Worm (Caenorhabditis elegans): Measurements from ENCODE around the gene mrps-18.C.

mrps-18.C gene

DNA sequence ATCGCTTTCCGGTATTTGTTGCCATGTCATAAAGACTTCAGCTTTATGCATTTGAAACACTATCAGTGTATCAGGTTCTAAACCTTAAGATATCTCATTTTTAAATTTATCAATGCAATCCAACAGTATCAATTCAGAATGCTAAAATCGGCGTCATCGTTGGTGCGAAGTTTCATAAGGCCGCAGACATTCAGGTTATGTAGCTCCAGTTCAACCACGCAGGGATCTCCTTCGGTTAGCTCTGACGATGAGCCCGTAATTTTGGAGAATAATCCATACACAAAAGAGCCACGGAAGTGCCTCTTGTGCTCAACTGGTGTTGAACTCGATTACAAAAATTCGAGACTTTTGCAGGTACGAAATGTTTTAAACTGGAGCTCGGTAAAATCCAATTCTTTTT, at the start of gene mrps-18.C:
TSS of gene mrps-18.C (plus strand) at position 138 of the 400 bp plus-strand sequence.
- TF ChIP-seq nhr-237 (tag; optimal IDR thresholded peaks at IDR 0.05) (no peak), gmeb-1 (tag; optimal IDR thresholded peaks at IDR 0.05) (no peak), nhr-23 (tag; optimal IDR thresholded peaks at IDR 0.05) (no peak), ztf-4 (tag; optimal IDR thresholded peaks at IDR 0.05) (no peak), nhr-21 (tag; optimal IDR thresholded peaks at IDR 0.05) (no peak), snpc-4 (tag; optimal IDR thresholded peaks at IDR 0.05) (no peak), ztf-1 (GFP tag; conservative IDR thresholded peaks at IDR 0.05) (no peak), C34F6.9 (tag; optimal IDR thresholded peaks at IDR 0.05) (no peak), lsy-2 (tag; optimal IDR thresholded peaks at IDR 0.05) (no peak), egl-27 (tag; optimal IDR thresholded peaks at IDR 0.05) (no peak), nhr-6 (tag; optimal IDR thresholded peaks at IDR 0.05) (no peak), nhr-25 (tag; optimal IDR thresholded peaks at IDR 0.05) (no peak), nhr-11 (tag; optimal IDR thresholded peaks at IDR 0.05) (no peak), nhr-12 (tag; optimal IDR thresholded peaks at IDR 0.05) (no peak), elt-1 (tag; optimal IDR thresholded peaks at IDR 0.05) (no peak), ztf-11 (tag; optimal IDR thresholded peaks at IDR 0.05) (no peak), unc-62 (GFP tag; optimal IDR thresholded peaks at IDR 0.05) (no peak)

DNA sequence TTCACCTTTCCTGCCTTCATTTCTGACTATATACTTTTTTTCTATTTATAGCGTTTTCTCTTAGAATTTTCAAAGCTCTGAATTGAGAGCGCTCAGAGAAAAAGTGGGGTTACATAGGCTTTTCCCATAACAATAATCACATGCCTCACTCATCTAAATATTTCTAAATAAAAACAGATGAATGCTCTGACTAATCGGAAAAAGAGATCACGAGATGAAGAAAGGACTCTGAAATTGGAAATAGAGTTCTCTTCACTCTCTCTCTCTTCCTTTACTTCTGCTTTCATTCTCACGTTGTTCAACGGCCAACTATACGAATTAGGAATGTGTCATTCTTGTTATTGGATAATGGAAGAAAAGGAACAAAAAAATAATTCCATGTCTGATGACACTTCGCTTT, 46.9 kb upstream of the mrps-18.C start:
- TF ChIP-seq lsy-2 (tag; optimal IDR thresholded peaks at IDR 0.05) (peak in 1 of 2 experiments; percentile 42), sma-3 (GFP tag; optimal IDR thresholded peaks at IDR 0.05) (no peak), C34F6.9 (tag; optimal IDR thresholded peaks at IDR 0.05) (peak; percentile 70), sma-9 (GFP tag; optimal IDR thresholded peaks at IDR 0.05) (peak; percentile 35), sma-9 (tag; optimal IDR thresholded peaks at IDR 0.05) (no peak), unc-55 (GFP tag; optimal IDR thresholded peaks at IDR 0.05) (no peak), sem-4 (tag; optimal IDR thresholded peaks at IDR 0.05) (no peak), mbf-1 (tag; optimal IDR thresholded peaks at IDR 0.05) (no peak), nhr-21 (tag; optimal IDR thresholded peaks at IDR 0.05) (peak; percentile 9), nhr-23 (tag; optimal IDR thresholded peaks at IDR 0.05) (no peak), crh-2 (tag; optimal IDR thresholded peaks at IDR 0.05) (peak; percentile 26)

DNA sequence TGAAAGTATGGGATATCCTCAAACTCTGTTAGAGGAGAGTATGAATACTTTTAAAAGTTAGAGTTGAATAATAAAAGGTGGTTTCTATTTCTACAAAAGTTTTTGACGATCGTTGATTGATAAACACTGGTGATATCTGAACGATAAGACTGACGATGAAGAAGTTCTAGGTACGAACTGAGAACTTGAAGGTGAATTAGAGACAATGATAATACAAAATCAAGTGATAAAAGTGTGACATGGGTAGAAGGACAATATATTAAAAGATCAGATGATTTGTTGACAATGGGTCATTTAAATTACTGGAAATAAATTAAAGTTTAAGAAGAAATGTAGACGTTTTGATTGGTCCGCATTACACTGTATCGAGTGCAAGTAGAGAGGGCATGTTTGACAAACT, 40.6 kb upstream of the mrps-18.C start, which contains the start of gene C18H9.5:
TSS of gene C18H9.5 (minus strand) at position 179 of the 400 bp plus-strand sequence.
- no peak for TF ChIP-seq skn-1 (tag; optimal IDR thresholded peaks at IDR 0.05)
- peak; percentile 52 for TF ChIP-seq sma-9 (GFP tag; optimal IDR thresholded peaks at IDR 0.05)
- TF ChIP-seq sma-9 (tag; optimal IDR thresholded peaks at IDR 0.05): no peak

DNA sequence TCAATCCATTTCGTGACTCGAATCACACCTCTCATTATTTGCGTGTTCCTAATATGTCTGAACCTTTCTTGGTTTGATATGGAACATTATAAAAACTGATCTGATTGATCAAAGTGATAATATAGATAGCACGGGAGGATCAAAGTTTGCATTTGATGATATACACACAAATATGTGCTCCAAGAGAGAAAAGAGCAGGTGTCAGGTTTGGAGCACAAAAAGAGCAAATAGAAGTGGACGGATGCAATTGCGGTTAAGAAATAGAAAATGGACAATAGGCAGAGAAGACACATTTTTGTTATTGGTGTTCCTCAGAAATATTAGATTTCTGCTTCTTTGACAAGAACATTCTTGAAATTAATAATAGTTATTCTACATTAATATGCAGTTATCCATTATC, 37.2 kb upstream of the mrps-18.C start, which contains the start of gene C18H9.1:
TSS of gene C18H9.1 (plus strand) at position 301 of the 400 bp plus-strand sequence.
- no peak for TF ChIP-seq aly-2 (tag; optimal IDR thresholded peaks at IDR 0.05)
- no peak for TF ChIP-seq ztf-1 (GFP tag; conservative IDR thresholded peaks at IDR 0.05)
- no peak for TF ChIP-seq nhr-23 (tag; optimal IDR thresholded peaks at IDR 0.05)

DNA sequence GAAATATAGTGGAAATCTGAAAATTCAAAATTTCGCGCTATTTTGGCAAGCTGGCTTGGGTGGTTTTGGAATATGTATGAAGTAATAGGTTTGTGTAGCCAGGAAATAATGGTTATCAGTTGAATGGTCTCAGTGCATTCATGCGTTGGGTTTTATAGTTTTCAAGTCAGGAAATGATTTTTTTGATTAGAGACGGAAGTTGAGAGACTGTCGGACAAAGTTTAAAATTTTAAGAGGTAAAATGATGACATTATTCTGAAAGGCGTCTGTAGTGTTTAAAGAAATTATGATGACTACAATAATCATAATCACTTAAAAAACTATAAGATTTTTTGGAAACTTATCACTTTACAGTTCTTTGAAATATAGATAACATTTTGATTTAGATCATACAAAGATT, 34.5 kb upstream of the mrps-18.C start, which contains the start of gene C18H9.6:
TSS of gene C18H9.6 (minus strand) at position 129 of the 400 bp plus-strand sequence.
- no peak for TF ChIP-seq alr-1 (tag; optimal IDR thresholded peaks at IDR 0.05)
- peak; percentile 4 for TF ChIP-seq skn-1 (tag; optimal IDR thresholded peaks at IDR 0.05)
- no peak for TF ChIP-seq mbf-1 (tag; optimal IDR thresholded peaks at IDR 0.05)
- peak; percentile 14 for TF ChIP-seq crh-2 (tag; optimal IDR thresholded peaks at IDR 0.05)
- no peak for TF ChIP-seq lin-13 (GFP tag; optimal IDR thresholded peaks at IDR 0.05)
- no peak for TF ChIP-seq ama-1 (optimal IDR thresholded peaks at IDR 0.05)
- TF ChIP-seq ztf-4 (tag; optimal IDR thresholded peaks at IDR 0.05): no peak
- TF ChIP-seq sem-4 (tag; optimal IDR thresholded peaks at IDR 0.05): no peak
- peak; percentile 69 for TF ChIP-seq sma-9 (GFP tag; optimal IDR thresholded peaks at IDR 0.05)
- no peak for TF ChIP-seq sma-9 (tag; optimal IDR thresholded peaks at IDR 0.05)
- TF ChIP-seq fos-1 (tag; optimal IDR thresholded peaks at IDR 0.05): peak; percentile 85

DNA sequence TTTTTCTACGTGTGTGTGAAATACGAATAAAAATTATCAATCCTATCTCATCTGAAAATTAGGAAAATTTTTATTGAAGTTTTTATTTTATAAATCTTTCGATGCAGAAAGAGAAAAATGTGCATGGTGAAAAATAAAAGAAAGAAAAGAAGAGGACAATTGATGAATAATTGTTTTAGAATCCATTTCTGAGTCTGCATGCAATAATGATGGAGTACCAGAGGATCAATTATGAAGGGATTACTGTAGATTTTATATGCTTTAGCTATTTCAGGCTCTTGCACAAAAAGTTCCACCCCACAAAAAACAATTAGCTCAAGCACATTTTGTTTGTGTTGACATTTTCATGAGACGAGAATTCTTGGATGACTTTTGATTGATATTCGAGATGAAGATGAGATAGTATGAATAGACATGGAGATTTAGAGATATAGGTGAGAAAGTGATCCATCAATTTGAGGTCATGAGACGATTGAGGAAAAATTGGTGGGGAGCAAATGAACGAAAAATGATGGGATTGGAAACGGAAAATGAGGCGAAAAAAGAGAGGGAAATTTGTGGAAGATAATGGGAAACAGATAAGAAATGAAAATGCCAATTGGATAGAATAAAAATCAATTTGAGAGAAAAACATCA, 30.3 kb upstream of the mrps-18.C start, which contains the start of gene rpy-1:
TSS of gene rpy-1 (minus strand) at position 51 of the 636 bp plus-strand sequence.
- no peak for TF ChIP-seq nhr-10 (tag; optimal IDR thresholded peaks at IDR 0.05)
- TF ChIP-seq nhr-25 (tag; optimal IDR thresholded peaks at IDR 0.05): no peak
- TF ChIP-seq sma-3 (GFP tag; optimal IDR thresholded peaks at IDR 0.05): no peak
- no peak for TF ChIP-seq ztf-4 (tag; optimal IDR thresholded peaks at IDR 0.05)
- no peak for TF ChIP-seq mbf-1 (tag; optimal IDR thresholded peaks at IDR 0.05)
- peak; percentile 42 for TF ChIP-seq F13H6.1 (tag; optimal IDR thresholded peaks at IDR 0.05)
- no peak for TF ChIP-seq peb-1 (tag; optimal IDR thresholded peaks at IDR 0.05)
- TF ChIP-seq aly-2 (tag; optimal IDR thresholded peaks at IDR 0.05): no peak
- no peak for TF ChIP-seq ZK546.5 (tag; optimal IDR thresholded peaks at IDR 0.05)
- no peak for TF ChIP-seq sma-9 (GFP tag; optimal IDR thresholded peaks at IDR 0.05)
- TF ChIP-seq sma-9 (tag; optimal IDR thresholded peaks at IDR 0.05): no peak
- no peak for TF ChIP-seq unc-62 (GFP tag; optimal IDR thresholded peaks at IDR 0.05)
- TF ChIP-seq zag-1 (tag; optimal IDR thresholded peaks at IDR 0.05): no peak
- TF ChIP-seq nhr-12 (tag; optimal IDR thresholded peaks at IDR 0.05): no peak
- no peak for TF ChIP-seq R02D3.7 (tag; optimal IDR thresholded peaks at IDR 0.05)
- TF ChIP-seq lsy-2 (tag; optimal IDR thresholded peaks at IDR 0.05): peak in 1 of 2 experiments; percentile 42
- TF ChIP-seq skn-1 (tag; optimal IDR thresholded peaks at IDR 0.05): no peak
- no peak for TF ChIP-seq ceh-16 (tag; optimal IDR thresholded peaks at IDR 0.05)
- TF ChIP-seq elt-1 (tag; optimal IDR thresholded peaks at IDR 0.05): no peak
- TF ChIP-seq mab-5 (tag; optimal IDR thresholded peaks at IDR 0.05): peak; percentile 59
- TF ChIP-seq fos-1 (tag; optimal IDR thresholded peaks at IDR 0.05): no peak
- no peak for TF ChIP-seq nhr-77 (tag; optimal IDR thresholded peaks at IDR 0.05)
- TF ChIP-seq C34F6.9 (tag; optimal IDR thresholded peaks at IDR 0.05): peak; percentile 36
- no peak for TF ChIP-seq sem-4 (tag; optimal IDR thresholded peaks at IDR 0.05)
- no peak for TF ChIP-seq snpc-4 (tag; optimal IDR thresholded peaks at IDR 0.05)
- TF ChIP-seq lin-11 (tag; optimal IDR thresholded peaks at IDR 0.05): no peak
